Worm (Caenorhabditis elegans): Measurements from ENCODE around the gene ccnk-1.
A peak's percentile ranks its signal among the peaks of the same experiment; 100 is the strongest.

The ccnk-1 gene

ce11 chrV:14614454-14614853 lies 2.1 kb downstream of the ccnk-1 start:
- TF ChIP-seq him-1 (tag; optimal IDR thresholded peaks at IDR 0.05) (no peak), dao-5 (tag; optimal IDR thresholded peaks at IDR 0.05) (no peak), W03F9.2 (tag; optimal IDR thresholded peaks at IDR 0.05) (no peak)

- TF ChIP-seq him-1 (tag; optimal IDR thresholded peaks at IDR 0.05) = no peak
- no peak for TF ChIP-seq W03F9.2 (tag; optimal IDR thresholded peaks at IDR 0.05)
- no peak for TF ChIP-seq dao-5 (tag; optimal IDR thresholded peaks at IDR 0.05)
Observed at ce11 chrV:14615671-14616070, 3.3 kb downstream of the ccnk-1 start.

ce11 chrV:14617711-14618110 lies 5.4 kb downstream of the ccnk-1 start:
- TF ChIP-seq him-1 (tag; optimal IDR thresholded peaks at IDR 0.05) (no peak), dao-5 (tag; optimal IDR thresholded peaks at IDR 0.05) (no peak), W03F9.2 (tag; optimal IDR thresholded peaks at IDR 0.05) (no peak)

- no peak for TF ChIP-seq him-1 (tag; optimal IDR thresholded peaks at IDR 0.05)
- no peak for TF ChIP-seq W03F9.2 (tag; optimal IDR thresholded peaks at IDR 0.05)
- TF ChIP-seq dao-5 (tag; optimal IDR thresholded peaks at IDR 0.05) = no peak
Observed at ce11 chrV:14620311-14620710, 8.0 kb downstream of the ccnk-1 start.

DNA sequence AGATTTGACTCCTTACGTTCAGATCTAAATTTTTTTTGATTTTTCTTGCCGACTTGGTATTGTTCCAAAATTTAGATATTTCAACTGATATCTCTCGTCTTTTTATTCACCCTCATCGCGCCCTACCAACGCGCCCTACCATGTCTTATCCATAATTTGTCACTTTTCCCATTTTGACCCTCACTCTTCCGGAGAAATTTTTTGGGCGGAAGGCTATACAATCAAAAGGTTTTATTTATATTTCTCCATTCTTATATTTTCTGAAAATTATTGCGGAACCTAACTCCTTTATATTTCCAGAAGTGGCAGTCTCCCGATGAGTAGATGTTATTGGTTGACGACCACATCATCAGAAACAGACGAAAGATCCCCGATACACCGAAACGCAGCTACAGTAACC lies 8.5 kb downstream of the ccnk-1 start, which contains the start of gene hot-1:
TSS of gene hot-1 (plus strand) at position 301 of the 400 bp plus-strand sequence.
- TF ChIP-seq him-1 (tag; optimal IDR thresholded peaks at IDR 0.05) = no peak
- TF ChIP-seq dao-5 (tag; optimal IDR thresholded peaks at IDR 0.05) = no peak
- TF ChIP-seq W03F9.2 (tag; optimal IDR thresholded peaks at IDR 0.05) = no peak

- no peak for TF ChIP-seq him-1 (tag; optimal IDR thresholded peaks at IDR 0.05)
- no peak for TF ChIP-seq W03F9.2 (tag; optimal IDR thresholded peaks at IDR 0.05)
- no peak for TF ChIP-seq dao-5 (tag; optimal IDR thresholded peaks at IDR 0.05)
Observed at ce11 chrV:14625662-14626061, 13.3 kb downstream of the ccnk-1 start.

DNA sequence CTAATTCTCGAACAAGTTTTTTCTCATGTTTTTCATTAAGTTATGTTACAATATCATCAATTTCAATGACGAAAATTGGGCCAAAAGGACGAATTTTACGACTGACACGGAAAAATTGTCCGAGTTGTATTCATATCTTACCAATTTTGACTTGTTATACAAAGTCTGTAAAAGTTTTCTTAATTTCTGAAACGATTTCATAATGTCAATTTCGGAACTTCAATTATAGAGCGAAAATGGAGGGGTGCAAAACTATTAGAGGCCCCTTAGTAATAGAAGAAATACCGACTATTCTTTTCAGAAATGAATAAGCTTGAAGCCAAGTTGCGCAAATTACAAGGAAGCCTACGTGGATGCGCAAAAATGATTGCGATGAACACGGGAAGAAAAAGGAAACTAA lies 19.2 kb downstream of the ccnk-1 start, which contains the start of gene F43D2.3:
TSS of gene F43D2.3 (plus strand) at position 301 of the 400 bp plus-strand sequence.
- TF ChIP-seq W03F9.2 (tag; optimal IDR thresholded peaks at IDR 0.05) (no peak), him-1 (tag; optimal IDR thresholded peaks at IDR 0.05) (no peak), dao-5 (tag; optimal IDR thresholded peaks at IDR 0.05) (no peak)

DNA sequence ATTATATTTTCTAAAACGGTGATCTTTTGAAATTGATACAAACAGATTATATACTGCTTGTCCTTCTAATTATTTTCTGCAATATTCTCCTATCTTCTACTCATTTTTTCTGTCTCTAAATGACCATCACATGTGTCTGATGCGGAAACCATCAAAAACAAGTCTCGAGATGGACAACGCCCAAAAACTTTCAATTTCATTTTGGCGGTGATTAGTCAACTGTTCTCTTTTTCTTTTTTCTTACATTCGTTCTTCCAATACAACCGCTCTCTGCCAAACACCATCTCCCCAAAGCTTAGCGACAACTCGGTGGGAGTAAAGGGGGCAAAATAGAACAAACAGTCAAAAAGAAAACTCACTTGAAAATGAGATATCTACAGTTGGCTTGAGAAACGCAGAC lies 21.0 kb downstream of the ccnk-1 start:
- no peak for TF ChIP-seq W03F9.2 (tag; optimal IDR thresholded peaks at IDR 0.05)
- TF ChIP-seq him-1 (tag; optimal IDR thresholded peaks at IDR 0.05) = no peak
- no peak for TF ChIP-seq dao-5 (tag; optimal IDR thresholded peaks at IDR 0.05)

DNA sequence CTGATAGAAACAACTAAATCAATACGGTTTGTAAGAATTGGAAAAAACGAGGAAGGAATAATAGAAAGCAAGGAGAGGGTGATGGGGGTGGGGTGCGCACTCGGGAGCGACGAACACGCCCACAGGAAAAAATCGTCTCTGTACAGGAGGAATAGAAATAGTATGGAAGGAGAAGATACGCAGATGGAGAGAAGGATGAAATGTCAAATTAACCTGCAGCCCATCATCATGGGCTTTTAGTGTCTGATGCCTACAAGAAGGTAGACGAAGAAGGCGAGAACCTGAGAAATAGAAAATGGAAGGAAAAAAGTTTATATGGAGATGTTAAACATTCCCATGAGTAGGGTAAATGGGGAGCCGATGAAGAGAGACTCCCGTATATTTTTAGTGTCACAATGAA lies 22.8 kb downstream of the ccnk-1 start, which contains the start of gene F43D2.6:
TSS of gene F43D2.6 (minus strand) at position 62 of the 400 bp plus-strand sequence.
- TF ChIP-seq dao-5 (tag; optimal IDR thresholded peaks at IDR 0.05) = no peak
- TF ChIP-seq W03F9.2 (tag; optimal IDR thresholded peaks at IDR 0.05) = no peak
- TF ChIP-seq him-1 (tag; optimal IDR thresholded peaks at IDR 0.05) = no peak

DNA sequence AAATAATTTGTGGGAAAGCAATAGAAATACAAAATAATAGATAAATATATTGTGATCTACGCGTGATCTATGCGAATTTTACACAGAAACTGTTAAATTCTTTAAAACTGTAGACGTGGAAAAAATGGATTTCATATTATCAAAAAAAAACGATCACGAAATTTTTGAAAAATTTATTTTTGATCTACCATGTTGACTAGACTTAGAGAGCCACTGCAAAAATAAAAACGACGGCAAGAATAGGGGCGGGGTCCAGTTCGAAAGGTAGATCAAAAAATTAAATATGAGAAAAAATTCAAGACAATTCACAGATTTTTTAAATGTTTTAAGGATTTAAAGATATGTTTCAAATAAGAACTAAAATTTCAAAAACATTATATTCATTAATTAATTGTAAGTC lies 25.7 kb downstream of the ccnk-1 start:
- TF ChIP-seq dao-5 (tag; optimal IDR thresholded peaks at IDR 0.05) = no peak
- no peak for TF ChIP-seq W03F9.2 (tag; optimal IDR thresholded peaks at IDR 0.05)
- TF ChIP-seq him-1 (tag; optimal IDR thresholded peaks at IDR 0.05) = no peak

ce11 chrV:14640071-14640470 lies 27.7 kb downstream of the ccnk-1 start, which contains the start of gene F43D2.7:
Gene F43D2.7 (minus strand): TSS chrV:14640171.
- no peak for TF ChIP-seq him-1 (tag; optimal IDR thresholded peaks at IDR 0.05)
- no peak for TF ChIP-seq dao-5 (tag; optimal IDR thresholded peaks at IDR 0.05)
- TF ChIP-seq W03F9.2 (tag; optimal IDR thresholded peaks at IDR 0.05) = no peak

ce11 chrV:14640769-14641168 lies 28.4 kb downstream of the ccnk-1 start, which contains the start of gene C54G10.1:
Gene C54G10.1 (plus strand): TSS chrV:14641101.
- TF ChIP-seq him-1 (tag; optimal IDR thresholded peaks at IDR 0.05) = no peak
- TF ChIP-seq W03F9.2 (tag; optimal IDR thresholded peaks at IDR 0.05) = no peak
- no peak for TF ChIP-seq dao-5 (tag; optimal IDR thresholded peaks at IDR 0.05)

ce11 chrV:14642016-14642415 lies 29.7 kb downstream of the ccnk-1 start:
- TF ChIP-seq him-1 (tag; optimal IDR thresholded peaks at IDR 0.05) (no peak), dao-5 (tag; optimal IDR thresholded peaks at IDR 0.05) (no peak), W03F9.2 (tag; optimal IDR thresholded peaks at IDR 0.05) (no peak)

- TF ChIP-seq W03F9.2 (tag; optimal IDR thresholded peaks at IDR 0.05) (peak; percentile 62), him-1 (tag; optimal IDR thresholded peaks at IDR 0.05) (no peak)
Observed at ce11 chrV:14645817-14646789, 33.8 kb downstream of the ccnk-1 start, which contains the start of the genes rfc-1 and pmp-3. Gene rfc-1 (minus strand): TSS chrV:14645979. Gene pmp-3 (plus strand): TSS chrV:14646739.

Data from whole organism, L4/young adult.